Fruit fly (Drosophila melanogaster) whole organism, embryonic: ENCODE measurements around the gene Adsl.

ENCODE experiments used
- Ada2b ChIP-seq: fragments of 200-800 bp; sonication (Bioruptor generic); IDR thresholded peaks from 2 replicates; pipeline ENCODE4 v1.3.6; 2022; ENCODE audit warnings: missing biosample characterization, missing genetic modification characterization
- Asciz ChIP-seq: fragments of 200-800 bp; sonication (Bioruptor generic); optimal IDR thresholded peaks from 2 replicates; lab custom pipeline; 2017; ENCODE audit warnings: missing biosample characterization, mild to moderate bottlenecking, missing genetic modification characterization, missing genetic modification reagents
- C15 ChIP-seq: fragments of 200-800 bp; sonication (Bioruptor generic); IDR thresholded peaks from 3 replicates; pipeline ENCODE4 v1.3.6; 2022; ENCODE audit warnings: missing biosample characterization, missing genetic modification characterization
- CG1024 ChIP-seq: fragments of 200-800 bp; sonication (Bioruptor generic); IDR thresholded peaks from 2 replicates; pipeline ENCODE4 v1.3.6; 2022; ENCODE audit warnings: missing biosample characterization, missing genetic modification characterization
- CG10431 ChIP-seq: fragments of 200-800 bp; sonication (Bioruptor generic); optimal IDR thresholded peaks from 3 replicates; lab custom pipeline; 2018; ENCODE audit warnings: missing biosample characterization, mild to moderate bottlenecking, missing genetic modification characterization
- CG13123 ChIP-seq: fragments of 200-800 bp; sonication (Bioruptor generic); optimal IDR thresholded peaks from 2 replicates; lab custom pipeline; 2016; ENCODE audit warnings: missing biosample characterization, missing genetic modification characterization
- CG14965 ChIP-seq: fragments of 200-800 bp; sonication (Bioruptor generic); optimal IDR thresholded peaks from 2 replicates; lab custom pipeline; 2016; ENCODE audit warnings: missing biosample characterization, missing genetic modification characterization, borderline replicate concordance
- CG15011 ChIP-seq: fragments of 200-800 bp; sonication (Bioruptor generic); optimal IDR thresholded peaks from 3 replicates; lab custom pipeline; 2018; ENCODE audit warnings: missing biosample characterization, mild to moderate bottlenecking, missing genetic modification characterization
- CG15479 ChIP-seq: fragments of 200-800 bp; sonication (Bioruptor generic); optimal IDR thresholded peaks from 3 replicates; lab custom pipeline; 2019; ENCODE audit warnings: missing biosample characterization, mild to moderate bottlenecking, missing genetic modification characterization, moderate library complexity
- CG15601 ChIP-seq: fragments of 200-800 bp; sonication (Bioruptor generic); optimal IDR thresholded peaks from 3 replicates; lab custom pipeline; 2019; ENCODE audit warnings: missing biosample characterization, mild to moderate bottlenecking, missing genetic modification characterization, moderate library complexity
- CG16779 ChIP-seq: fragments of 200-800 bp; sonication (Bioruptor generic); IDR thresholded peaks from 2 replicates; pipeline ENCODE4 v1.3.6; 2022; ENCODE audit warnings: missing biosample characterization, missing genetic modification characterization
- CG17186 ChIP-seq: fragments of 200-800 bp; sonication (Bioruptor generic); optimal IDR thresholded peaks from 3 replicates; lab custom pipeline; 2017; ENCODE audit warnings: missing biosample characterization, missing genetic modification reagents, missing genetic modification characterization
- CG3065 ChIP-seq: fragments of 200-800 bp; sonication (Bioruptor generic); optimal IDR thresholded peaks from 2 replicates; lab custom pipeline; 2016; ENCODE audit warnings: missing biosample characterization, missing genetic modification characterization
- CG32767 ChIP-seq: fragments of 200-800 bp; sonication (Bioruptor generic); IDR thresholded peaks from 2 replicates; pipeline ENCODE4 v1.3.6; 2022; ENCODE audit warnings: missing biosample characterization, missing genetic modification characterization
- CG3995 ChIP-seq: fragments of 200-800 bp; sonication (Bioruptor generic); optimal IDR thresholded peaks from 3 replicates; lab custom pipeline; 2016; ENCODE audit warnings: missing biosample characterization, missing genetic modification characterization
- CG4820 ChIP-seq: fragments of 200-800 bp; sonication (Bioruptor generic); optimal IDR thresholded peaks from 3 replicates; lab custom pipeline; 2016; ENCODE audit warnings: missing biosample characterization, missing genetic modification characterization
- CG7745 ChIP-seq: fragments of 200-800 bp; sonication (Bioruptor generic); optimal IDR thresholded peaks from 2 replicates; lab custom pipeline; 2018; ENCODE audit warnings: missing biosample characterization, mild to moderate bottlenecking, missing genetic modification characterization, moderate library complexity
- CG7928 ChIP-seq: fragments of 200-800 bp; sonication (Bioruptor generic); optimal IDR thresholded peaks from 2 replicates; lab custom pipeline; 2017; ENCODE audit warnings: missing biosample characterization, mild to moderate bottlenecking, missing genetic modification characterization
- CG8089 ChIP-seq: fragments of 200-800 bp; sonication (Bioruptor generic); optimal IDR thresholded peaks from 3 replicates; lab custom pipeline; 2016; ENCODE audit warnings: missing biosample characterization, missing genetic modification characterization
- CG9876 ChIP-seq: fragments of 200-800 bp; sonication (Bioruptor generic); optimal IDR thresholded peaks from 2 replicates; lab custom pipeline; 2016; ENCODE audit warnings: missing biosample characterization, missing genetic modification characterization
- CHES-1-like ChIP-seq: fragments of 200-800 bp; sonication (Bioruptor generic); optimal IDR thresholded peaks from 2 replicates; lab custom pipeline; 2016; ENCODE audit warnings: missing biosample characterization, missing genetic modification characterization
- Dll ChIP-seq: fragments of 200-800 bp; sonication (Bioruptor generic); IDR thresholded peaks from 4 replicates; pipeline ENCODE4 v1.3.6; 2022; ENCODE audit warnings: missing biosample characterization, missing genetic modification characterization; ENCODE audit not compliant: partially characterized antibody
- Lpt ChIP-seq: fragments of >200 bp; optimal IDR thresholded peaks from 2 replicates; lab custom pipeline; 2018; ENCODE audit warnings: missing biosample characterization, missing genetic modification characterization
- Med ChIP-seq: fragments of 200-800 bp; sonication (Bioruptor generic); peaks from one replicate; lab custom pipeline; 2016; ENCODE audit warnings: missing biosample characterization, missing genetic modification characterization, mild to moderate bottlenecking, inconsistent platforms, moderate library complexity
- Nf-YB ChIP-seq: fragments of 200-800 bp; sonication (Bioruptor generic); optimal IDR thresholded peaks from 3 replicates; lab custom pipeline; 2019; ENCODE audit warnings: missing biosample characterization, mild to moderate bottlenecking, missing genetic modification characterization, moderate library complexity
- Oaz ChIP-seq: fragments of 200-800 bp; sonication (Bioruptor generic); IDR thresholded peaks from 2 replicates; pipeline ENCODE4 v1.3.6; 2022; ENCODE audit warnings: missing biosample characterization, missing genetic modification characterization
- Pdp1 ChIP-seq, 2 experiments: fragments of 200-800 bp; sonication (Bioruptor generic); optimal IDR thresholded peaks; 3 replicates each; lab custom pipeline; 2016; ENCODE audit warnings: missing biosample characterization in 2 of 2, missing genetic modification characterization in 2 of 2, mild to moderate bottlenecking in 1 of 2, moderate library complexity in 1 of 2
- Xbp1 ChIP-seq: fragments of 200-800 bp; sonication (Bioruptor generic); optimal IDR thresholded peaks from 3 replicates; lab custom pipeline; 2016; ENCODE audit warnings: missing biosample characterization, mild to moderate bottlenecking, missing genetic modification characterization
- amos ChIP-seq: fragments of 200-800 bp; sonication (Bioruptor generic); IDR thresholded peaks from 2 replicates; pipeline ENCODE4 v1.3.6; 2022; ENCODE audit warnings: missing biosample characterization, missing genetic modification characterization; ENCODE audit not compliant: partially characterized antibody
- ara ChIP-seq: fragments of 200-800 bp; sonication (Bioruptor generic); IDR thresholded peaks from 2 replicates; pipeline ENCODE4 v1.3.6; 2022; ENCODE audit warnings: missing biosample characterization, missing genetic modification characterization
- bcd ChIP-seq: fragments of 200-800 bp; sonication (Bioruptor generic); optimal IDR thresholded peaks from 2 replicates; lab custom pipeline; 2017; ENCODE audit warnings: missing biosample characterization, mild to moderate bottlenecking, missing genetic modification characterization
- bowl ChIP-seq: fragments of 200-800 bp; sonication (Bioruptor generic); IDR thresholded peaks from 2 replicates; pipeline ENCODE4 v1.3.6; 2022; ENCODE audit warnings: missing biosample characterization, missing genetic modification characterization
- chm ChIP-seq: fragments of 200-800 bp; sonication (Bioruptor generic); IDR thresholded peaks from 2 replicates; pipeline ENCODE4 v1.3.6; 2022; ENCODE audit warnings: missing biosample characterization, missing genetic modification characterization
- ci ChIP-seq: fragments of 200-800 bp; sonication (Bioruptor generic); IDR thresholded peaks from 3 replicates; pipeline ENCODE4 v1.3.6; 2022; ENCODE audit warnings: missing biosample characterization, missing genetic modification characterization
- crp ChIP-seq, 2 experiments: fragments of 200-800 bp; sonication (Bioruptor generic); optimal IDR thresholded peaks; 2 replicates in 1 of 2; 3 replicates in 1 of 2; lab custom pipeline; 2017; ENCODE audit warnings: missing biosample characterization in 2 of 2, missing genetic modification characterization in 2 of 2, mild to moderate bottlenecking in 1 of 2, moderate library complexity in 1 of 2
- dm ChIP-seq: fragments of 200-800 bp; sonication (Bioruptor generic); optimal IDR thresholded peaks from 3 replicates; lab custom pipeline; 2016; ENCODE audit warnings: missing biosample characterization, missing genetic modification characterization
- dysf ChIP-seq: fragments of 200-800 bp; sonication (Bioruptor generic); IDR thresholded peaks from 3 replicates; pipeline ENCODE4 v1.3.6; 2022; ENCODE audit warnings: missing biosample characterization, missing genetic modification characterization
- en ChIP-seq: fragments of 200-800 bp; sonication (Bioruptor generic); optimal IDR thresholded peaks from 2 replicates; lab custom pipeline; 2016; ENCODE audit warnings: missing biosample characterization, missing genetic modification characterization
- fd64A ChIP-seq: fragments of 200-800 bp; sonication (Bioruptor generic); optimal IDR thresholded peaks from 3 replicates; lab custom pipeline; 2018; ENCODE audit warnings: missing biosample characterization, mild to moderate bottlenecking, missing genetic modification characterization
- ftz-f1 ChIP-seq: fragments of 200-800 bp; sonication (Bioruptor generic); optimal IDR thresholded peaks from 2 replicates; lab custom pipeline; 2016; ENCODE audit warnings: missing biosample characterization, missing genetic modification characterization
- gcm ChIP-seq: fragments of 200-800 bp; sonication (Bioruptor generic); optimal IDR thresholded peaks from 2 replicates; lab custom pipeline; 2019; ENCODE audit warnings: missing biosample characterization, mild to moderate bottlenecking, missing genetic modification characterization, moderate library complexity
- hbn ChIP-seq: fragments of 200-800 bp; sonication (Bioruptor generic); IDR thresholded peaks from 2 replicates; pipeline ENCODE4 v1.3.6; 2022; ENCODE audit warnings: missing biosample characterization, missing genetic modification characterization; ENCODE audit not compliant: partially characterized antibody
- kah ChIP-seq: fragments of 200-800 bp; sonication (Bioruptor generic); optimal IDR thresholded peaks from 2 replicates; lab custom pipeline; 2018; ENCODE audit warnings: missing biosample characterization, mild to moderate bottlenecking, missing genetic modification characterization
- kay ChIP-seq: fragments of 200-800 bp; sonication (Bioruptor generic); optimal IDR thresholded peaks from 2 replicates; lab custom pipeline; 2016; ENCODE audit warnings: missing biosample characterization, missing genetic modification characterization
- nmo ChIP-seq: fragments of 200-800 bp; sonication (Bioruptor generic); optimal IDR thresholded peaks from 2 replicates; lab custom pipeline; 2018; ENCODE audit warnings: missing biosample characterization, mild to moderate bottlenecking, missing genetic modification characterization, moderate library complexity
- pan ChIP-seq, 4 experiments: fragments of >200 bp in 3 of 4; fragments of 200-800 bp in 1 of 4; sonication (Bioruptor generic) in 1 of 4; optimal IDR thresholded peaks in 3 of 4; IDR thresholded peaks in 1 of 4; 2 replicates each; pipeline versions ENCODE4 v1.3.6 to Lab custom; 2017 to 2022; ENCODE audit warnings: missing biosample characterization in 2 of 4, missing genetic modification characterization in 2 of 4, mixed read lengths in 1 of 4
- pum ChIP-seq: fragments of 200-800 bp; sonication (Bioruptor generic); optimal IDR thresholded peaks from 2 replicates; lab custom pipeline; 2016; ENCODE audit warnings: missing biosample characterization, missing genetic modification characterization
- sens ChIP-seq: fragments of 200-800 bp; sonication (Bioruptor generic); peaks from one replicate; lab custom pipeline; 2016; ENCODE audit warnings: missing biosample characterization, missing genetic modification characterization
- slbo ChIP-seq: fragments of 200-800 bp; sonication (Bioruptor generic); IDR thresholded peaks from 2 replicates; pipeline ENCODE4 v1.3.6; 2022; ENCODE audit warnings: missing biosample characterization, missing genetic modification characterization
- tin ChIP-seq: fragments of 200-800 bp; sonication (Bioruptor generic); optimal IDR thresholded peaks from 3 replicates; lab custom pipeline; 2016; ENCODE audit warnings: missing biosample characterization, missing genetic modification characterization

Adsl gene

DNA sequence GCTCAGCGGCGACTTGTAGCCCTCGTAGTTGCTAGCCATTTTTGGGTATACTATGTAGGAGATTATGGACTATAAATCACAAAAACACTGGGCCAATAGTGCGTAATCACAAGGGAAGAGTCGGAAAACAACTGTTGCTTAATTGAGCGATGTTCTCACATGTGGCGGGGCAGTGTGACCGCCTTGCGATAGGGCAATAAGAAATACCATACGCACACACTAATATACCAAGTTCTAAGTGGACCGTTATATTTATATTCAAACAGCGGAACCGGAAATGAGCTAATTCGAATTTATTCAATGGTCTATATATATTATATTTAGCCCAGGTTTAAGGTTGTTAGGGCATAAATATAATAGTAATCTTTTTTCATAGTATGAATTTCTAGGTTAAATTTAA, at the start of gene Adsl (continued):
- TF ChIP-seq gcm (GFP tag; lab: Kevin White, UChicago): peak; percentile 76
- TF ChIP-seq CHES-1-like (GFP tag; lab: Kevin White, UChicago): no peak
- no peak for TF ChIP-seq CG8089 (GFP tag; lab: Kevin White, UChicago)
- TF ChIP-seq Pdp1 (GFP tag; optimal IDR thresholded peaks at IDR 0.05; lab: Kevin White, UChicago): peak in 1 of 2 experiments; percentile 84
- peak; percentile 91 for TF ChIP-seq ci (GFP tag; lab: Robert Waterston, UW)
- peak in 1 of 2 experiments; percentile 69 for TF ChIP-seq crp (GFP tag; optimal IDR thresholded peaks at IDR 0.05; lab: Kevin White, UChicago)
- peak; percentile 19; the same call in 1 of the 2 replicates for TF ChIP-seq Ada2b
- TF ChIP-seq CG13123 (GFP tag; lab: Kevin White, UChicago): no peak
- TF ChIP-seq Nf-YB (GFP tag; lab: Kevin White, UChicago): peak; percentile 53
- TF ChIP-seq CG15011 (GFP tag; lab: Kevin White, UChicago): peak; percentile 57
- peak; percentile 95 for TF ChIP-seq Med (GFP tag; lab: Kevin White, UChicago)
- TF ChIP-seq CG9876 (GFP tag; lab: Kevin White, UChicago): no peak
- 0 out of 2 replicates have a peak, but pooled peaks have one; percentile 14 for TF ChIP-seq hbn (GFP tag; lab: Robert Waterston, UW)
- peak; percentile 37 for TF ChIP-seq CG4820 (GFP tag; lab: Kevin White, UChicago)
- TF ChIP-seq bcd (GFP tag; lab: Kevin White, UChicago): peak; percentile 75
- TF ChIP-seq ftz-f1 (GFP tag; lab: Kevin White, UChicago): no peak
- TF ChIP-seq chm (GFP tag; lab: Robert Waterston, UW): no peak
- 0 out of 2 replicates have a peak, but pooled peaks have one; percentile 11 for TF ChIP-seq slbo (GFP tag; lab: Robert Waterston, UW)
- no peak for TF ChIP-seq Lpt (GFP tag; lab: Kevin White, UChicago)
- peak; percentile 57 for TF ChIP-seq Xbp1 (GFP tag; lab: Kevin White, UChicago)
- TF ChIP-seq CG15601: no peak
- peak; percentile 73 for TF ChIP-seq nmo
- peak; percentile 24 for TF ChIP-seq tin (GFP tag; lab: Kevin White, UChicago)
- no peak for TF ChIP-seq CG3065
- no peak for TF ChIP-seq CG7928 (GFP tag; lab: Kevin White, UChicago)
- TF ChIP-seq Asciz (GFP tag; lab: Kevin White, UChicago): peak; percentile 82
- peak; percentile 72 for TF ChIP-seq fd64A (GFP tag; lab: Kevin White, UChicago)
- no peak for TF ChIP-seq CG14965
- no peak for TF ChIP-seq pan (optimal IDR thresholded peaks at IDR 0.05; lab: Kevin White, UChicago)
- TF ChIP-seq pan (GFP tag; optimal IDR thresholded peaks at IDR 0.05 in 1 of 2, IDR thresholded peaks at IDR 0.05 in 1 of 2): peak in 1 of 2 experiments; percentile 65
- peak; percentile 43 for TF ChIP-seq CG1024
- no peak for TF ChIP-seq amos
- no peak for TF ChIP-seq Oaz
- peak; percentile 56 for TF ChIP-seq ara (GFP tag; lab: Robert Waterston, UW)
- peak; percentile 40 for TF ChIP-seq CG3995 (GFP tag; lab: Kevin White, UChicago)
- no peak for TF ChIP-seq CG16779 (GFP tag; lab: Robert Waterston, UW)
- TF ChIP-seq CG7745: no peak
- TF ChIP-seq Dll (GFP tag; lab: Robert Waterston, UW): 0 out of 4 replicates have a peak, but pooled peaks have one; percentile 49
- TF ChIP-seq en (GFP tag; lab: Kevin White, UChicago): peak; percentile 39
- TF ChIP-seq CG32767 (GFP tag; lab: Robert Waterston, UW): peak; percentile 35; the same call in 1 of the 2 replicates
- TF ChIP-seq CG15479 (GFP tag; lab: Kevin White, UChicago): peak; percentile 5
- TF ChIP-seq C15 (GFP tag; lab: Robert Waterston, UW): no peak
- TF ChIP-seq kay (GFP tag; lab: Kevin White, UChicago): no peak
- TF ChIP-seq CG17186 (GFP tag; lab: Kevin White, UChicago): peak; percentile 60
- peak; percentile 17; the same call in 1 of the 3 replicates for TF ChIP-seq dysf (GFP tag; lab: Robert Waterston, UW)
- TF ChIP-seq kah (GFP tag; lab: Kevin White, UChicago): peak; percentile 82
- no peak for TF ChIP-seq pum (GFP tag; lab: Kevin White, UChicago)
- TF ChIP-seq sens (GFP tag; lab: Kevin White, UChicago): peak; percentile 89
- TF ChIP-seq dm (GFP tag; lab: Kevin White, UChicago): peak; percentile 91
- no peak for TF ChIP-seq bowl (GFP tag; lab: Robert Waterston, UW)
- TF ChIP-seq CG10431 (GFP tag; lab: Kevin White, UChicago): no peak
